In the genomic region with DNA sequence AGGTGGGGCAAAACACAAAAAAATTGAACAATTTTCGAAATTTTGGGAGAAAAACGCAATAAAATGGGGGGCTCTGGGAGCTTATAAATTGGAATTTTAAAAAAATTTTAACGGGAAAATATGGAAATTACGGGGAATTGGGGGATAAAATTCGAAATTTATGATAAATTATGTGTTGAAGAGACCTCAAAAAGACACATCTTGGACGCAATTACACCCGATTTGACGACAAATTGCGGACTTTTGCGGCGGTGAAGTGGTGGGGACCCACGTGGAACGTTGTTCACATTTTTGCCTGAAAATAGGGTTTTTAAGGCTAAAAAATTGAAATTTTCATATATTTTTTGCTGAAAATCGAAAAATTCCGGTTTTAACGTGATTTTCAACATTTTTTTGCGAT, we compare ENCODE assay signal across 5 worm cellular contexts.
TF ChIP-seq lines count a peak whose summit lies in the region.

No protein-coding gene starts in this region.

TF ChIP-seq in whole organism, L1 larva, 84 proteins besides CTCF, POLR2A, EP300 and RAD21:
- TF ChIP-seq fos-1 (tag; optimal IDR thresholded peaks at IDR 0.05; lab: Kevin White, UChicago) = no peak
- TF ChIP-seq hlh-17 (GFP tag; optimal IDR thresholded peaks at IDR 0.05; lab: Kevin White, UChicago; ENCODE audit: borderline replicate concordance) = no peak
- peak; percentile 86 for TF ChIP-seq F16B12.6 (tag; optimal IDR thresholded peaks at IDR 0.05; lab: Kevin White, UChicago)
- peak in 1 of 2 experiments; percentile 11 for TF ChIP-seq lin-35 (GFP tag; optimal IDR thresholded peaks at IDR 0.05; lab: Kevin White, UChicago)
- peak; percentile 26 for TF ChIP-seq nhr-85 (tag; lab: Kevin White, UChicago)
- peak in 1 of 2 experiments; percentile 22 for TF ChIP-seq mdl-1 (tag; optimal IDR thresholded peaks at IDR 0.05; lab: Kevin White, UChicago)
- peak in 1 of 2 experiments; percentile 25 for TF ChIP-seq efl-1 (optimal IDR thresholded peaks at IDR 0.05; lab: Kevin White, UChicago)
- peak; percentile 38 to 88 for TF ChIP-seq efl-1 (GFP tag; optimal IDR thresholded peaks at IDR 0.05 in 1 of 2; lab: Kevin White, UChicago)
- TF ChIP-seq mep-1 (tag; optimal IDR thresholded peaks at IDR 0.05; lab: Kevin White, UChicago) = peak; percentile 41
- no peak for TF ChIP-seq nhr-20 (tag; optimal IDR thresholded peaks at IDR 0.05; lab: Kevin White, UChicago)
- peak in 1 of 3 experiments; percentile 8 for TF ChIP-seq ceh-82 (tag; optimal IDR thresholded peaks at IDR 0.05; lab: Kevin White, UChicago)
- peak; percentile 16 to 29 for TF ChIP-seq lsy-2 (tag; optimal IDR thresholded peaks at IDR 0.05; lab: Kevin White, UChicago)
- TF ChIP-seq dpl-1 (GFP tag; optimal IDR thresholded peaks at IDR 0.05; lab: Kevin White, UChicago) = peak in 1 of 3 experiments; percentile 31

TF ChIP-seq in whole organism, L2 larva, 48 proteins besides CTCF, POLR2A, EP300 and RAD21:
- no peak for TF ChIP-seq dmd-4 (tag; optimal IDR thresholded peaks at IDR 0.05; lab: Kevin White, UChicago)
- no peak for TF ChIP-seq elt-1 (tag; optimal IDR thresholded peaks at IDR 0.05; lab: Kevin White, UChicago)
- peak; percentile 11 for TF ChIP-seq C34F6.9 (tag; optimal IDR thresholded peaks at IDR 0.05; lab: Kevin White, UChicago)
- no peak for TF ChIP-seq snpc-4 (tag; optimal IDR thresholded peaks at IDR 0.05; lab: Kevin White, UChicago)
- TF ChIP-seq crh-2 (tag; optimal IDR thresholded peaks at IDR 0.05; lab: Kevin White, UChicago) = peak; percentile 21
- no peak for TF ChIP-seq elt-3 (tag; optimal IDR thresholded peaks at IDR 0.05; lab: Kevin White, UChicago)
- TF ChIP-seq lsy-2 (tag; optimal IDR thresholded peaks at IDR 0.05; lab: Kevin White, UChicago) = peak; percentile 34 to 39
- peak; percentile 29 for TF ChIP-seq unc-55 (GFP tag; optimal IDR thresholded peaks at IDR 0.05; lab: Kevin White, UChicago)
- no peak for TF ChIP-seq Y55F3AM.14 (GFP tag; optimal IDR thresholded peaks at IDR 0.05; lab: Kevin White, UChicago)
- TF ChIP-seq ceh-16 (tag; optimal IDR thresholded peaks at IDR 0.05; lab: Kevin White, UChicago) = no peak
TF ChIP-seq in whole organism, L2 larva: peak in this region for 4.

TF ChIP-seq in whole organism, L3 larva, 47 proteins besides CTCF, POLR2A, EP300 and RAD21:
- TF ChIP-seq pha-4 (tag; optimal IDR thresholded peaks at IDR 0.05; lab: Kevin White, UChicago) (peak; percentile 20), hmg-11 (tag; optimal IDR thresholded peaks at IDR 0.05; lab: Kevin White, UChicago) (peak; percentile 43), nfya-1 (tag; optimal IDR thresholded peaks at IDR 0.05; lab: Kevin White, UChicago; ENCODE audit: insufficient read depth) (peak; percentile 22), nhr-237 (tag; optimal IDR thresholded peaks at IDR 0.05; lab: Kevin White, UChicago) (no peak)

TF ChIP-seq in whole organism, L4 larva, 104 proteins besides CTCF, POLR2A, EP300 and RAD21:
- TF ChIP-seq mes-2 (tag; optimal IDR thresholded peaks at IDR 0.05; lab: Kevin White, UChicago; ENCODE audit: poor library complexity, severe bottlenecking) (peak; percentile 49), rbr-2 (tag; optimal IDR thresholded peaks at IDR 0.05; lab: Kevin White, UChicago) (no peak), gei-8 (GFP tag; optimal IDR thresholded peaks at IDR 0.05; lab: Kevin White, UChicago) (no peak), sdz-12 (GFP tag; optimal IDR thresholded peaks at IDR 0.05; lab: Kevin White, UChicago) (no peak), D1046.2 (GFP tag; IDR thresholded peaks at IDR 0.05; lab: Robert Waterston, UW) (no peak), nhr-42 (GFP tag; IDR thresholded peaks at IDR 0.05; lab: Robert Waterston, UW) (no peak), ces-1 (GFP tag; optimal IDR thresholded peaks at IDR 0.05; lab: Kevin White, UChicago) (no peak), ZK337.2 (GFP tag; IDR thresholded peaks at IDR 0.05; lab: Robert Waterston, UW) (no peak), saeg-2 (GFP tag; IDR thresholded peaks at IDR 0.05; lab: Robert Waterston, UW) (no peak), hmg-1.1 (GFP tag; IDR thresholded peaks at IDR 0.05; lab: Robert Waterston, UW) (peak; percentile 42; the same call in 1 of the 2 replicates), mxl-3 (GFP tag; optimal IDR thresholded peaks at IDR 0.05; lab: Kevin White, UChicago) (peak; percentile 35), lsy-2 (tag; optimal IDR thresholded peaks at IDR 0.05; lab: Kevin White, UChicago) (peak in 1 of 2 experiments; percentile 35), mdl-1 (tag; optimal IDR thresholded peaks at IDR 0.05; lab: Kevin White, UChicago) (peak in 1 of 2 experiments; percentile 48), zfp-3 (GFP tag; conservative IDR thresholded peaks at IDR 0.05; lab: Robert Waterston, UW) (no peak), fos-1 (tag; optimal IDR thresholded peaks at IDR 0.05; lab: Kevin White, UChicago) (no peak)

TF ChIP-seq in whole organism, young adult, 124 proteins besides CTCF, POLR2A, EP300 and RAD21:
- TF ChIP-seq unc-130 (GFP tag; optimal IDR thresholded peaks at IDR 0.05; lab: Kevin White, UChicago) = no peak
- no peak for TF ChIP-seq F49E8.2 (tag; optimal IDR thresholded peaks at IDR 0.05; lab: Kevin White, UChicago; ENCODE audit: insufficient read depth)
- TF ChIP-seq lin-54 (GFP tag; optimal IDR thresholded peaks at IDR 0.05; lab: Kevin White, UChicago) = no peak
- no peak for TF ChIP-seq lin-35 (GFP tag; optimal IDR thresholded peaks at IDR 0.05; lab: Kevin White, UChicago)
- peak; percentile 33 to 41 for TF ChIP-seq let-607 (tag; optimal IDR thresholded peaks at IDR 0.05; lab: Kevin White, UChicago)
- no peak for TF ChIP-seq hlh-26 (GFP tag; conservative IDR thresholded peaks at IDR 0.05; lab: Robert Waterston, UW)
- TF ChIP-seq nfyb-1 (GFP tag; IDR thresholded peaks at IDR 0.05; lab: Robert Waterston, UW) = peak; percentile 25; the same call in 1 of the 2 replicates
- no peak for TF ChIP-seq cebp-1 (GFP tag; IDR thresholded peaks at IDR 0.05; lab: Robert Waterston, UW)
- TF ChIP-seq cebp-1 (tag; optimal IDR thresholded peaks at IDR 0.05; lab: Kevin White, UChicago) = peak; percentile 15
